Fruit fly (Drosophila melanogaster): ENCODE measurements around the gene moody.

moody gene

DNA sequence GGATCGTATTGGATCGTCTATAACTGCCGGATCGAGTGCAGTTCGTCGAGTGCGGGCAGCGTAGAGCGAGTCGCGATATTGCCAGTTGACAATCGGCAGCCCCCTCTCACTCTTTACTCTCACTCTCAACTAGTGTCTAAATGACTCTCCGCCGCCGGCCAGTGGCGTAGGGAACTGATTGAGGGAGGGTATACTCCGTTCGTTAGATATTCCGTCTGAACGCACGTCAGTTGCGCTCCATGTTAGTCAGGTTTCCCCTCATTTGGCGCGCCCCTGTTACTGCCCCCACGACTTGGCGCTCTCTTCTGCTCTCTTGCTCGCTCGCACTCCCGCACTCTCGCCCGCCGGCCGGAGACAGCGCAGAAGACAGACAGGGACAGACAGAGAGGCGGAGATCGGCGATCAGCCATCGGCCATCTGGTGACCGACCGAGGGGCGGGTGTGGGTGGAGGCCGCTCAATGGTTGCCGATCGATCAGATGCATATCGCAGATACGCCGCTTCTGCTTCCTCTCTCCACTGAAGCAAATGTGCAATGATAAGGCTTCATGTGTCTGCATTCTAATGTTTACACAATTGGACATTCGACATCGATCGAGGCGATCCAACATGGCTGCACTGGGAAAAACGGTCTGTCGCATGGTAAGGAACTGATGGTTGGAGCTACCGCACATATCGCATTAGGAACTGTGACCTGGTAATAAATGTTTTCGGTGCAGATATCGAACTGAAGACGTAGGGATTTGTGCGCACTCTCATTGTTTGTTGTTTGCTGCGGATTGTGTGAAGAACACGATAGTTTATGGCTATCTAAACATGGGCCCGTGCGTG lies at the start of gene moody:
Gene moody, minus strand, starts transcription at position 51 of the 830 bp plus-strand sequence.
- TF ChIP-seq OdsH (GFP tag; optimal IDR thresholded peaks at IDR 0.05): peak; percentile 96
- peak; percentile 95 for TF ChIP-seq HLH106 (tag; optimal IDR thresholded peaks at IDR 0.05)
- TF ChIP-seq GATAd (GFP tag; optimal IDR thresholded peaks at IDR 0.05): peak; percentile 56
- peak; percentile 93 for TF ChIP-seq CG9705 (GFP tag; optimal IDR thresholded peaks at IDR 0.05)
- no peak for TF ChIP-seq Hr78 (GFP tag; optimal IDR thresholded peaks at IDR 0.05)
- TF ChIP-seq Hnf4 (GFP tag; optimal IDR thresholded peaks at IDR 0.05): peak; percentile 95
- no peak for TF ChIP-seq Dfd (GFP tag; optimal IDR thresholded peaks at IDR 0.05)
- TF ChIP-seq sv (GFP tag; optimal IDR thresholded peaks at IDR 0.05): peak; percentile 93
- peak; percentile 90 for TF ChIP-seq Jra (GFP tag; optimal IDR thresholded peaks at IDR 0.05)
- peak; percentile 90 for TF ChIP-seq woc (GFP tag; optimal IDR thresholded peaks at IDR 0.05)
- no peak for TF ChIP-seq pan (optimal IDR thresholded peaks at IDR 0.05)
- TF ChIP-seq Vsx2 (GFP tag; optimal IDR thresholded peaks at IDR 0.05; ENCODE audit: partially characterized antibody): no peak
- peak; percentile 37 for TF ChIP-seq jim (GFP tag; optimal IDR thresholded peaks at IDR 0.05)
- TF ChIP-seq ey (GFP tag; optimal IDR thresholded peaks at IDR 0.05): peak; percentile 97
- TF ChIP-seq Abd-B (GFP tag; optimal IDR thresholded peaks at IDR 0.05): no peak
- no peak for TF ChIP-seq N (GFP tag; optimal IDR thresholded peaks at IDR 0.05)
- TF ChIP-seq dmrt93B (GFP tag; optimal IDR thresholded peaks at IDR 0.05): peak; percentile 88
- no peak for TF ChIP-seq brk (GFP tag; optimal IDR thresholded peaks at IDR 0.05)
- peak; percentile 97 for TF ChIP-seq rgr (GFP tag; optimal IDR thresholded peaks at IDR 0.05)
- TF ChIP-seq br (GFP tag; optimal IDR thresholded peaks at IDR 0.05): peak; percentile 98
- TF ChIP-seq lola (GFP tag; optimal IDR thresholded peaks at IDR 0.05): no peak
- peak; percentile 79 for TF ChIP-seq dsf (GFP tag; optimal IDR thresholded peaks at IDR 0.05; ENCODE audit: borderline replicate concordance)
- TF ChIP-seq dl (GFP tag; optimal IDR thresholded peaks at IDR 0.05; ENCODE audit: insufficient read depth in 1 of 2, partially characterized antibody in 2 of 2): peak; percentile 69 to 81
- TF ChIP-seq CG32264 (GFP tag; optimal IDR thresholded peaks at IDR 0.05): peak; percentile 86
- no peak for TF ChIP-seq tai (GFP tag; optimal IDR thresholded peaks at IDR 0.05)
- peak; percentile 89 for TF ChIP-seq Mio (GFP tag; optimal IDR thresholded peaks at IDR 0.05)
- TF ChIP-seq Hr83 (GFP tag; optimal IDR thresholded peaks at IDR 0.05; ENCODE audit: poor library complexity, severe bottlenecking): peak; percentile 98
- TF ChIP-seq CrebA (GFP tag; optimal IDR thresholded peaks at IDR 0.05; ENCODE audit: borderline replicate concordance): no peak
- peak; percentile 84 for TF ChIP-seq sage (GFP tag; optimal IDR thresholded peaks at IDR 0.05)
- peak; percentile 98 for TF ChIP-seq h (GFP tag; optimal IDR thresholded peaks at IDR 0.05)
- peak; percentile 87 for TF ChIP-seq psq (GFP tag; optimal IDR thresholded peaks at IDR 0.05)
- TF ChIP-seq foxo (GFP tag; optimal IDR thresholded peaks at IDR 0.05): peak; percentile 77 to 99
- peak; percentile 94 for TF ChIP-seq Sp1 (GFP tag; optimal IDR thresholded peaks at IDR 0.05)
- TF ChIP-seq Rel (GFP tag; optimal IDR thresholded peaks at IDR 0.05): peak; percentile 75
- peak; percentile 84 for TF ChIP-seq Rel (tag; optimal IDR thresholded peaks at IDR 0.05)
- TF ChIP-seq Myc (optimal IDR thresholded peaks at IDR 0.05): no peak
- TF ChIP-seq usp (GFP tag; optimal IDR thresholded peaks at IDR 0.05): no peak
- TF ChIP-seq Dif (GFP tag; optimal IDR thresholded peaks at IDR 0.05; ENCODE audit: partially characterized antibody): peak; percentile 76
- TF ChIP-seq fru (GFP tag; optimal IDR thresholded peaks at IDR 0.05): peak; percentile 97

DNA sequence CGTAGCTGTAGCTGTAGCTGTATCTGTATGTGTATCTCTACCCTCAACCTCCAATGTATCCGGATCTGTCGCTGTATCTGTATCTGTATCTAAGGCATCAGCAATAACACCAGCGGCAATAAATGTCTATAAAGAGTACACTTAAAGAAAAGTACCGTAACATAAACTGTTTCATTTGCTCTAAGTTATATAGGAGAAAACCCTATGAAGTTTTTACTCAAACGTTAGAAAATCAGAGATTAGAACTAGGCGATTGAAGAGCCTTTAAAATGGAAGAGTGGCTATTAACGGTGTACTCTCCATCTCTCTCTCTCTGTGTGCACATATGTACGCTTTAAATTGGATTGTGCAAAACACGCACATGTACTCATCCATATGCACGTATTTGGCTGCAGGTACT lies 48.3 kb upstream of the moody start:
- TF ChIP-seq HLH106 (tag; optimal IDR thresholded peaks at IDR 0.05): no peak
- TF ChIP-seq Rel (GFP tag; optimal IDR thresholded peaks at IDR 0.05): no peak
- no peak for TF ChIP-seq Rel (tag; optimal IDR thresholded peaks at IDR 0.05)
- TF ChIP-seq sv (GFP tag; optimal IDR thresholded peaks at IDR 0.05): no peak
- no peak for TF ChIP-seq GATAd (GFP tag; optimal IDR thresholded peaks at IDR 0.05)
- no peak for TF ChIP-seq br (GFP tag; optimal IDR thresholded peaks at IDR 0.05)
- TF ChIP-seq Dif (GFP tag; optimal IDR thresholded peaks at IDR 0.05; ENCODE audit: partially characterized antibody): no peak
- no peak for TF ChIP-seq h (GFP tag; optimal IDR thresholded peaks at IDR 0.05)
- TF ChIP-seq dl (GFP tag; optimal IDR thresholded peaks at IDR 0.05; ENCODE audit: insufficient read depth in 1 of 2, partially characterized antibody in 2 of 2): no peak
- TF ChIP-seq CrebA (GFP tag; optimal IDR thresholded peaks at IDR 0.05; ENCODE audit: borderline replicate concordance): no peak
- TF ChIP-seq dsf (GFP tag; optimal IDR thresholded peaks at IDR 0.05; ENCODE audit: borderline replicate concordance): no peak

Measured in whole organism, wandering third instar larva.